Fruit fly (Drosophila melanogaster) whole organism, embryonic: Measurements from ENCODE around the gene Cypl.
A peak's percentile ranks its signal among the peaks of the same experiment; 100 is the strongest.

Experiments used
- CG10979 ChIP-seq: fragments of 200-800 bp; sonication (Bioruptor generic); optimal IDR thresholded peaks from 2 replicates; lab custom pipeline; 2018; ENCODE audit warnings: missing biosample characterization, mild to moderate bottlenecking, missing genetic modification characterization, moderate library complexity
- CG11085 ChIP-seq: fragments of 200-800 bp; sonication (Bioruptor generic); IDR thresholded peaks from 2 replicates; pipeline ENCODE4 v1.3.6; 2022; ENCODE audit warnings: missing biosample characterization, missing genetic modification characterization
- CG13424 ChIP-seq: fragments of 200-800 bp; sonication (Bioruptor generic); optimal IDR thresholded peaks from 2 replicates; lab custom pipeline; 2019; ENCODE audit warnings: missing biosample characterization, mild to moderate bottlenecking, missing genetic modification characterization, moderate library complexity
- CG14441 ChIP-seq: fragments of 200-800 bp; sonication (Bioruptor generic); IDR thresholded peaks from 2 replicates; pipeline ENCODE4 v1.3.6; 2022; ENCODE audit warnings: missing biosample characterization, missing genetic modification characterization
- CG14710 ChIP-seq: fragments of 200-800 bp; sonication (Bioruptor generic); optimal IDR thresholded peaks from 3 replicates; lab custom pipeline; 2019; ENCODE audit warnings: missing biosample characterization, mild to moderate bottlenecking, missing genetic modification characterization, moderate library complexity
- CG15073 ChIP-seq: fragments of 200-800 bp; sonication (Bioruptor generic); optimal IDR thresholded peaks from 2 replicates; lab custom pipeline; 2016; ENCODE audit warnings: missing biosample characterization, missing genetic modification characterization
- CG16813 ChIP-seq: fragments of 200-800 bp; sonication (Bioruptor generic); IDR thresholded peaks from 3 replicates; pipeline ENCODE4 v1.3.6; 2022; ENCODE audit warnings: missing biosample characterization, missing genetic modification characterization; ENCODE audit not compliant: partially characterized antibody
- CG17186 ChIP-seq: fragments of 200-800 bp; sonication (Bioruptor generic); optimal IDR thresholded peaks from 3 replicates; lab custom pipeline; 2017; ENCODE audit warnings: missing biosample characterization, missing genetic modification reagents, missing genetic modification characterization
- CG18599 ChIP-seq: fragments of 200-800 bp; sonication (Bioruptor generic); optimal IDR thresholded peaks from 3 replicates; lab custom pipeline; 2017; ENCODE audit warnings: missing biosample characterization, missing genetic modification characterization, mild to moderate bottlenecking, moderate library complexity, missing genetic modification reagents
- CG2889 ChIP-seq: fragments of 200-800 bp; sonication (Bioruptor generic); IDR thresholded peaks from 3 replicates; pipeline ENCODE4 v1.3.6; 2022; ENCODE audit warnings: missing biosample characterization, missing genetic modification characterization
- CG32532 ChIP-seq: fragments of 200-800 bp; sonication (Bioruptor generic); IDR thresholded peaks from 2 replicates; pipeline ENCODE4 v1.3.6; 2022; ENCODE audit warnings: missing biosample characterization, missing genetic modification characterization
- CG33213 ChIP-seq: fragments of 200-800 bp; sonication (Bioruptor generic); optimal IDR thresholded peaks from 3 replicates; lab custom pipeline; 2016; ENCODE audit warnings: missing biosample characterization, missing genetic modification characterization
- CG4617 ChIP-seq: fragments of 200-800 bp; sonication (Bioruptor generic); optimal IDR thresholded peaks from 3 replicates; lab custom pipeline; 2016; ENCODE audit warnings: missing biosample characterization, missing genetic modification characterization, borderline replicate concordance
- CG4854 ChIP-seq: fragments of 200-800 bp; sonication (Bioruptor generic); optimal IDR thresholded peaks from 2 replicates; lab custom pipeline; 2016; ENCODE audit warnings: missing biosample characterization, missing genetic modification characterization, inconsistent platforms
- CG6254 ChIP-seq: fragments of 200-800 bp; sonication (Bioruptor generic); optimal IDR thresholded peaks from 3 replicates; lab custom pipeline; 2017; ENCODE audit warnings: mild to moderate bottlenecking, missing biosample characterization, missing genetic modification reagents, missing genetic modification characterization
- CG6689 ChIP-seq: fragments of 200-800 bp; sonication (Bioruptor generic); IDR thresholded peaks from 2 replicates; pipeline ENCODE4 v1.3.6; 2022; ENCODE audit warnings: missing biosample characterization, missing genetic modification characterization
- CG7839 ChIP-seq: fragments of 200-800 bp; sonication (Bioruptor generic); optimal IDR thresholded peaks from 3 replicates; lab custom pipeline; 2018; ENCODE audit warnings: missing biosample characterization, mild to moderate bottlenecking, missing genetic modification characterization, moderate library complexity
- CG8388 ChIP-seq: fragments of 200-800 bp; sonication (Bioruptor generic); optimal IDR thresholded peaks from 2 replicates; lab custom pipeline; 2019; ENCODE audit warnings: missing biosample characterization, mild to moderate bottlenecking, missing genetic modification characterization, moderate library complexity
- CG9215 ChIP-seq: fragments of 200-800 bp; sonication (Bioruptor generic); IDR thresholded peaks from 2 replicates; pipeline ENCODE4 v1.3.6; 2022; ENCODE audit warnings: missing biosample characterization, missing genetic modification characterization
- Chrac-16 ChIP-seq: fragments of 200-800 bp; sonication (Bioruptor generic); optimal IDR thresholded peaks from 3 replicates; lab custom pipeline; 2016; ENCODE audit warnings: missing biosample characterization, missing genetic modification characterization
- MTF-1 ChIP-seq: fragments of 200-800 bp; sonication (Bioruptor generic); optimal IDR thresholded peaks from 2 replicates; lab custom pipeline; 2018; ENCODE audit warnings: missing biosample characterization, mild to moderate bottlenecking, missing genetic modification characterization, borderline replicate concordance
- Mes4 ChIP-seq: fragments of 200-800 bp; sonication (Bioruptor generic); optimal IDR thresholded peaks from 2 replicates; lab custom pipeline; 2016; ENCODE audit warnings: missing biosample characterization, missing genetic modification characterization
- Opbp ChIP-seq: fragments of 200-800 bp; sonication (Bioruptor generic); IDR thresholded peaks from 3 replicates; pipeline ENCODE4 v1.3.6; 2022; ENCODE audit warnings: missing biosample characterization, missing genetic modification characterization; ENCODE audit not compliant: partially characterized antibody
- Pdp1 ChIP-seq, 2 experiments: fragments of 200-800 bp; sonication (Bioruptor generic); optimal IDR thresholded peaks; 3 replicates each; lab custom pipeline; 2016; ENCODE audit warnings: missing biosample characterization in 2 of 2, missing genetic modification characterization in 2 of 2, mild to moderate bottlenecking in 1 of 2, moderate library complexity in 1 of 2
- Six4 ChIP-seq: fragments of 200-800 bp; sonication (Bioruptor generic); optimal IDR thresholded peaks from 2 replicates; lab custom pipeline; 2016; ENCODE audit warnings: missing biosample characterization, missing genetic modification characterization
- Taf1 ChIP-seq: fragments of 200-800 bp; sonication (Bioruptor generic); IDR thresholded peaks from 2 replicates; pipeline ENCODE4 v1.3.6; 2022; ENCODE audit warnings: missing biosample characterization, missing genetic modification characterization
- Usf ChIP-seq: fragments of 200-800 bp; sonication (Bioruptor generic); optimal IDR thresholded peaks from 2 replicates; lab custom pipeline; 2017; ENCODE audit warnings: missing genotype, missing biosample characterization, missing genetic modification characterization
- Xbp1 ChIP-seq: fragments of 200-800 bp; sonication (Bioruptor generic); optimal IDR thresholded peaks from 3 replicates; lab custom pipeline; 2016; ENCODE audit warnings: missing biosample characterization, mild to moderate bottlenecking, missing genetic modification characterization
- YL-1 ChIP-seq: fragments of 200-800 bp; sonication (Bioruptor generic); optimal IDR thresholded peaks from 3 replicates; lab custom pipeline; 2017; ENCODE audit warnings: missing biosample characterization, mild to moderate bottlenecking, missing genetic modification characterization
- ab ChIP-seq: fragments of 200-800 bp; sonication (Bioruptor generic); optimal IDR thresholded peaks from 2 replicates; lab custom pipeline; 2016; ENCODE audit warnings: missing biosample characterization, missing genetic modification characterization
- al ChIP-seq: fragments of 200-800 bp; sonication (Bioruptor generic); IDR thresholded peaks from 2 replicates; pipeline ENCODE4 v1.3.6; 2022; ENCODE audit warnings: missing biosample characterization, missing genetic modification characterization
- ara ChIP-seq: fragments of 200-800 bp; sonication (Bioruptor generic); IDR thresholded peaks from 2 replicates; pipeline ENCODE4 v1.3.6; 2022; ENCODE audit warnings: missing biosample characterization, missing genetic modification characterization
- bsh ChIP-seq, 2 experiments: fragments of 200-800 bp; sonication (Bioruptor generic); optimal IDR thresholded peaks; 2 replicates each; lab custom pipeline; 2017 to 2018; ENCODE audit warnings: mild to moderate bottlenecking in 2 of 2, missing biosample characterization in 2 of 2, missing genetic modification characterization in 2 of 2, moderate library complexity in 1 of 2
- cg ChIP-seq: fragments of 200-800 bp; sonication (Bioruptor generic); optimal IDR thresholded peaks from 3 replicates; lab custom pipeline; 2019; ENCODE audit warnings: missing biosample characterization, mild to moderate bottlenecking, missing genetic modification characterization, moderate library complexity
- cwo ChIP-seq: fragments of 200-800 bp; sonication (Bioruptor generic); optimal IDR thresholded peaks from 3 replicates; lab custom pipeline; 2017; ENCODE audit warnings: missing biosample characterization, missing genetic modification characterization, mild to moderate bottlenecking, moderate library complexity, missing genetic modification reagents
- dmrt99B ChIP-seq: fragments of 200-800 bp; sonication (Bioruptor generic); optimal IDR thresholded peaks from 2 replicates; lab custom pipeline; 2018; ENCODE audit warnings: missing biosample characterization, mild to moderate bottlenecking, missing genetic modification characterization, moderate library complexity
- dysf ChIP-seq: fragments of 200-800 bp; sonication (Bioruptor generic); IDR thresholded peaks from 3 replicates; pipeline ENCODE4 v1.3.6; 2022; ENCODE audit warnings: missing biosample characterization, missing genetic modification characterization
- gfzf ChIP-seq: fragments of 200-800 bp; sonication (Bioruptor generic); optimal IDR thresholded peaks from 2 replicates; lab custom pipeline; 2016; ENCODE audit warnings: missing biosample characterization, mild to moderate bottlenecking, missing genetic modification characterization, moderate library complexity
- gt ChIP-seq: fragments of 200-800 bp; sonication (Bioruptor generic); IDR thresholded peaks from 2 replicates; pipeline ENCODE4 v1.3.6; 2022; ENCODE audit warnings: missing biosample characterization, missing genetic modification characterization
- nom ChIP-seq: fragments of 200-800 bp; sonication (Bioruptor generic); optimal IDR thresholded peaks from 2 replicates; lab custom pipeline; 2017; ENCODE audit warnings: missing biosample characterization, missing genetic modification characterization, mild to moderate bottlenecking, moderate library complexity, missing genetic modification reagents
- org-1 ChIP-seq: fragments of 200-800 bp; sonication (Bioruptor generic); optimal IDR thresholded peaks from 2 replicates; lab custom pipeline; 2017; ENCODE audit warnings: missing biosample characterization, missing genetic modification characterization
- psq ChIP-seq: fragments of 200-800 bp; sonication (Bioruptor generic); optimal IDR thresholded peaks from 2 replicates; lab custom pipeline; 2017; ENCODE audit warnings: missing biosample characterization, missing genetic modification characterization
- pzg ChIP-seq: fragments of 200-800 bp; sonication (Bioruptor generic); optimal IDR thresholded peaks from 3 replicates; lab custom pipeline; 2018; ENCODE audit warnings: missing biosample characterization, mild to moderate bottlenecking, missing genetic modification characterization, moderate library complexity
- row ChIP-seq: fragments of 200-800 bp; sonication (Bioruptor generic); IDR thresholded peaks from 3 replicates; pipeline ENCODE4 v1.3.6; 2022; ENCODE audit warnings: missing biosample characterization, missing genetic modification characterization
- ttk ChIP-seq: fragments of 200-800 bp; sonication (Bioruptor generic); IDR thresholded peaks from 2 replicates; pipeline ENCODE4 v2.1.2; 2022; ENCODE audit warnings: missing biosample characterization, missing genetic modification characterization
- unpg ChIP-seq: fragments of 200-800 bp; sonication (Bioruptor generic); optimal IDR thresholded peaks from 3 replicates; lab custom pipeline; 2018; ENCODE audit warnings: missing biosample characterization, mild to moderate bottlenecking, missing genetic modification characterization, moderate library complexity
- vnd ChIP-seq: fragments of 200-800 bp; sonication (Bioruptor generic); IDR thresholded peaks from 3 replicates; pipeline ENCODE4 v1.3.6; 2022; ENCODE audit warnings: missing biosample characterization, missing genetic modification characterization; ENCODE audit not compliant: partially characterized antibody
- zen2 ChIP-seq: fragments of 200-800 bp; sonication (Bioruptor generic); IDR thresholded peaks from 3 replicates; pipeline ENCODE4 v1.3.6; 2022; ENCODE audit warnings: missing biosample characterization, missing genetic modification characterization; ENCODE audit not compliant: partially characterized antibody
- zf30C ChIP-seq: fragments of 200-800 bp; sonication (Bioruptor generic); optimal IDR thresholded peaks from 3 replicates; lab custom pipeline; 2018; ENCODE audit warnings: missing biosample characterization, mild to moderate bottlenecking, missing genetic modification characterization
- zfh2 ChIP-seq: fragments of 200-800 bp; sonication (Bioruptor generic); optimal IDR thresholded peaks from 2 replicates; lab custom pipeline; 2016; ENCODE audit warnings: missing biosample characterization, missing genetic modification characterization

Cypl gene

dm6 chr3L:533807-534206 is 8.9 kb downstream of the Cypl start (continued):
- TF ChIP-seq Xbp1 (GFP tag; lab: Kevin White, UChicago), result peak; percentile 4
- peak; percentile 7 for TF ChIP-seq dmrt99B
- TF ChIP-seq zfh2 (GFP tag; lab: Kevin White, UChicago), result no peak
- TF ChIP-seq cwo (GFP tag; lab: Kevin White, UChicago), result no peak
- no peak for TF ChIP-seq org-1 (GFP tag; lab: Kevin White, UChicago)
- no peak for TF ChIP-seq pzg (GFP tag; lab: Kevin White, UChicago)
- peak; percentile 39 for TF ChIP-seq CG13424
- TF ChIP-seq CG9215, result no peak
- no peak for TF ChIP-seq gfzf (GFP tag; lab: Kevin White, UChicago)
- no peak for TF ChIP-seq CG8388 (GFP tag; lab: Kevin White, UChicago)
- no peak for TF ChIP-seq Six4 (GFP tag; lab: Kevin White, UChicago)
- no peak for TF ChIP-seq CG33213
- TF ChIP-seq bsh (GFP tag; optimal IDR thresholded peaks at IDR 0.05; lab: Kevin White, UChicago), result peak in 1 of 2 experiments; percentile 55
- no peak for TF ChIP-seq YL-1 (GFP tag; lab: Kevin White, UChicago)
- TF ChIP-seq ab, result no peak
- no peak for TF ChIP-seq CG14441 (GFP tag; lab: Robert Waterston, UW)
- no peak for TF ChIP-seq CG17186 (GFP tag; lab: Kevin White, UChicago)
- 0 out of 2 replicates have a peak, but pooled peaks have one; percentile 13 for TF ChIP-seq ttk
- peak; percentile 12 for TF ChIP-seq CG14710
- TF ChIP-seq CG10979, result peak; percentile 40
- 0 out of 3 replicates have a peak, but pooled peaks have one; percentile 47 for TF ChIP-seq vnd (GFP tag; lab: Robert Waterston, UW)
- TF ChIP-seq ara (GFP tag; lab: Robert Waterston, UW), result peak; percentile 66; the same call in 1 of the 2 replicates
- TF ChIP-seq MTF-1 (GFP tag; lab: Kevin White, UChicago), result no peak
- no peak for TF ChIP-seq CG15073
- TF ChIP-seq nom (GFP tag; lab: Kevin White, UChicago), result no peak
- no peak for TF ChIP-seq CG6254 (GFP tag; lab: Kevin White, UChicago)
- peak; percentile 59 for TF ChIP-seq row (GFP tag; lab: Robert Waterston, UW)
- TF ChIP-seq CG4854, result no peak
- peak; percentile 33 for TF ChIP-seq unpg (GFP tag; lab: Kevin White, UChicago)
- TF ChIP-seq gt (GFP tag; lab: Robert Waterston, UW), result no peak
- no peak for TF ChIP-seq CG2889 (GFP tag; lab: Robert Waterston, UW)
- TF ChIP-seq CG4617 (GFP tag; lab: Kevin White, UChicago), result no peak
- TF ChIP-seq CG32532 (GFP tag; lab: Robert Waterston, UW), result peak; percentile 28; the same call in 1 of the 2 replicates
- TF ChIP-seq psq, result no peak
- TF ChIP-seq dysf (GFP tag; lab: Robert Waterston, UW), result 0 out of 3 replicates have a peak, but pooled peaks have one; percentile 44
- TF ChIP-seq zen2, result no peak
- TF ChIP-seq zf30C, result no peak
- no peak for TF ChIP-seq Chrac-16 (GFP tag; lab: Kevin White, UChicago)
- no peak for TF ChIP-seq CG16813 (GFP tag; lab: Robert Waterston, UW)
- no peak for TF ChIP-seq Taf1 (GFP tag; lab: Robert Waterston, UW)
- peak; percentile 58 for TF ChIP-seq CG6689 (GFP tag; lab: Robert Waterston, UW)
- no peak for TF ChIP-seq cg (GFP tag; lab: Kevin White, UChicago)
- peak; percentile 31 for TF ChIP-seq CG18599 (GFP tag; lab: Kevin White, UChicago)
- no peak for TF ChIP-seq CG11085 (GFP tag; lab: Robert Waterston, UW)
- no peak for TF ChIP-seq al (GFP tag; lab: Robert Waterston, UW)
- peak in 1 of 2 experiments; percentile 3 for TF ChIP-seq Pdp1 (GFP tag; optimal IDR thresholded peaks at IDR 0.05; lab: Kevin White, UChicago)
- TF ChIP-seq Mes4 (GFP tag; lab: Kevin White, UChicago), result no peak
- TF ChIP-seq Opbp (GFP tag; lab: Robert Waterston, UW), result no peak
- TF ChIP-seq Usf (GFP tag; lab: Kevin White, UChicago), result no peak
- no peak for TF ChIP-seq CG7839 (tag; lab: Kevin White, UChicago)
